Worm (Caenorhabditis elegans) whole organism, L1 larva: ENCODE measurements around the gene nhr-114.

Experiments
- blmp-1 ChIP-seq: fragments of 150-350 bp; optimal IDR thresholded peaks from 2 replicates; lab custom pipeline; 2014; ENCODE audit warnings: missing biosample characterization, missing genetic modification characterization
- nhr-11 ChIP-seq: fragments of 150-350 bp; optimal IDR thresholded peaks from 2 replicates; lab custom pipeline; 2014; ENCODE audit warnings: missing biosample characterization, missing genetic modification characterization
- nhr-12 ChIP-seq: sonication (generic microtip); optimal IDR thresholded peaks from 2 replicates; lab custom pipeline; 2017; ENCODE audit warnings: missing biosample characterization, missing genetic modification characterization
- rnt-1 ChIP-seq: sonication (generic microtip); optimal IDR thresholded peaks from 2 replicates; lab custom pipeline; 2016; ENCODE audit warnings: mild to moderate bottlenecking, missing genetic modification characterization, moderate library complexity, missing compliant biosample characterization
- unc-30 ChIP-seq: sonication (generic microtip); optimal IDR thresholded peaks from 2 replicates; lab custom pipeline; 2017; ENCODE audit warnings: missing biosample characterization, missing genetic modification characterization

ce11 chrV:4187144-4187485 is at the start of gene nhr-114:
- TF ChIP-seq rnt-1 (no peak), nhr-11 (tag; lab: Kevin White, UChicago) (no peak), blmp-1 (tag; lab: Kevin White, UChicago) (no peak), unc-30 (tag; lab: Kevin White, UChicago) (no peak), nhr-12 (tag; lab: Kevin White, UChicago) (no peak)
